Fruit fly (Drosophila melanogaster): ENCODE measurements around the gene CG11349.

CG11349 gene

dm6 chr3L:4431111-4431730, 41.6 kb upstream of the CG11349 start:
- TF ChIP-seq CG13624 (GFP tag; optimal IDR thresholded peaks at IDR 0.05) (no peak), inv (GFP tag; IDR thresholded peaks at IDR 0.05; ENCODE audit: partially characterized antibody) (no peak), Nf-YB (GFP tag; optimal IDR thresholded peaks at IDR 0.05) (no peak), az2 (GFP tag; optimal IDR thresholded peaks at IDR 0.05) (no peak), CG11456 (GFP tag; IDR thresholded peaks at IDR 0.05) (0 out of 3 replicates have a peak, but pooled peaks have one; percentile 37), Tbp (GFP tag; optimal IDR thresholded peaks at IDR 0.05) (no peak), Blimp-1 (GFP tag; optimal IDR thresholded peaks at IDR 0.05) (no peak), luna (GFP tag; optimal IDR thresholded peaks at IDR 0.05) (no peak), CG3407 (GFP tag; optimal IDR thresholded peaks at IDR 0.05) (no peak), CG12744 (GFP tag; optimal IDR thresholded peaks at IDR 0.05) (no peak), Rx (GFP tag; IDR thresholded peaks at IDR 0.05) (no peak), Sox100B (GFP tag; optimal IDR thresholded peaks at IDR 0.05) (no peak), HmgD (GFP tag; optimal IDR thresholded peaks at IDR 0.05) (no peak), cad (GFP tag; optimal IDR thresholded peaks at IDR 0.05) (no peak), ap (GFP tag; IDR thresholded peaks at IDR 0.05) (no peak), fd64A (GFP tag; optimal IDR thresholded peaks at IDR 0.05) (no peak), CG13287 (GFP tag; IDR thresholded peaks at IDR 0.05; ENCODE audit: partially characterized antibody) (no peak), CG4424 (GFP tag; optimal IDR thresholded peaks at IDR 0.05) (no peak), yki (optimal IDR thresholded peaks at IDR 0.05) (no peak), hbn (GFP tag; IDR thresholded peaks at IDR 0.05; ENCODE audit: partially characterized antibody) (no peak), vfl (GFP tag; optimal IDR thresholded peaks at IDR 0.05) (no peak), HLHmδ (GFP tag; optimal IDR thresholded peaks at IDR 0.05) (peak; percentile 28), CG17186 (GFP tag; optimal IDR thresholded peaks at IDR 0.05) (no peak), Dip3 (GFP tag; optimal IDR thresholded peaks at IDR 0.05) (no peak), Deaf1 (tag; optimal IDR thresholded peaks at IDR 0.05) (peak; percentile 55), GATAe (GFP tag; conservative IDR thresholded peaks at IDR 0.05) (no peak), sd (tag; optimal IDR thresholded peaks at IDR 0.05) (no peak), Hsf (GFP tag; optimal IDR thresholded peaks at IDR 0.05) (no peak), scrt (GFP tag; optimal IDR thresholded peaks at IDR 0.05) (peak; percentile 35), Jarid2 (GFP tag; optimal IDR thresholded peaks at IDR 0.05) (no peak), C15 (GFP tag; IDR thresholded peaks at IDR 0.05) (no peak), Trl (optimal IDR thresholded peaks at IDR 0.05) (peak in 1 of 2 experiments; percentile 18), Trl (GFP tag; optimal IDR thresholded peaks at IDR 0.05) (no peak), ato (GFP tag; IDR thresholded peaks at IDR 0.05; ENCODE audit: partially characterized antibody) (no peak), CG7556 (GFP tag; optimal IDR thresholded peaks at IDR 0.05) (no peak), CG30431 (GFP tag; optimal IDR thresholded peaks at IDR 0.05) (no peak), bbx (GFP tag; IDR thresholded peaks at IDR 0.05; ENCODE audit: partially characterized antibody) (no peak), gt (GFP tag; IDR thresholded peaks at IDR 0.05) (no peak), unc-4 (GFP tag; IDR thresholded peaks at IDR 0.05; ENCODE audit: partially characterized antibody) (no peak), CG13894 (tag; optimal IDR thresholded peaks at IDR 0.05) (peak; percentile 83), da (GFP tag; optimal IDR thresholded peaks at IDR 0.05) (no peak), Bdp1 (GFP tag; optimal IDR thresholded peaks at IDR 0.05) (no peak), ewg (GFP tag; optimal IDR thresholded peaks at IDR 0.05) (peak; percentile 34), Abd-B (GFP tag; optimal IDR thresholded peaks at IDR 0.05) (no peak), CG9876 (GFP tag; optimal IDR thresholded peaks at IDR 0.05) (no peak), CG10321 (GFP tag; IDR thresholded peaks at IDR 0.05) (peak; percentile 50; the same call in 1 of the 2 replicates), CG12155 (GFP tag; optimal IDR thresholded peaks at IDR 0.05) (no peak), CG10959 (GFP tag; IDR thresholded peaks at IDR 0.05) (no peak), BEAF-32 (GFP tag; optimal IDR thresholded peaks at IDR 0.05) (no peak), kay (GFP tag; optimal IDR thresholded peaks at IDR 0.05) (no peak), CG3726 (GFP tag; IDR thresholded peaks at IDR 0.05) (0 out of 3 replicates have a peak, but pooled peaks have one; percentile 29)
